Worm (Caenorhabditis elegans) whole organism, late embryonic: ENCODE measurements around the gene dpy-18.

Source experiments
- C08G9.2 ChIP-seq: sonication (generic microtip); optimal IDR thresholded peaks from 2 replicates; lab custom pipeline; 2016; ENCODE audit warnings: mild to moderate bottlenecking, missing genetic modification characterization, moderate library complexity, missing compliant biosample characterization
- C38D4.7 ChIP-seq: fragments of 200-800 bp; sonication (Bioruptor generic); optimal IDR thresholded peaks from 2 replicates; lab custom pipeline; 2018; ENCODE audit warnings: mild to moderate bottlenecking, missing genetic modification characterization, moderate library complexity, missing compliant biosample characterization
- K02D7.2 ChIP-seq: sonication (generic microtip); optimal IDR thresholded peaks from 2 replicates; lab custom pipeline; 2017; ENCODE audit warnings: mild to moderate bottlenecking, missing genetic modification characterization, missing compliant biosample characterization
- T23F11.4 ChIP-seq: fragments of 200-800 bp; sonication (Bioruptor generic); optimal IDR thresholded peaks from 2 replicates; lab custom pipeline; 2018; ENCODE audit warnings: mild to moderate bottlenecking, missing genetic modification characterization, missing compliant biosample characterization
- Y22D7AL.16 ChIP-seq: sonication (generic microtip); optimal IDR thresholded peaks from 2 replicates; lab custom pipeline; 2016; ENCODE audit warnings: missing genetic modification characterization, missing compliant biosample characterization
- ahr-1 ChIP-seq: sonication (generic microtip); optimal IDR thresholded peaks from 2 replicates; lab custom pipeline; 2016; ENCODE audit warnings: missing genetic modification characterization, missing compliant biosample characterization
- ama-1 ChIP-seq: fragments of 150-350 bp; optimal IDR thresholded peaks from 2 replicates; lab custom pipeline; 2014
- ceh-19 ChIP-seq: fragments of 200-800 bp; sonication (Bioruptor generic); optimal IDR thresholded peaks from 2 replicates; lab custom pipeline; 2018; ENCODE audit warnings: mild to moderate bottlenecking, missing genetic modification characterization, missing compliant biosample characterization
- ceh-22 ChIP-seq: sonication (generic microtip); optimal IDR thresholded peaks from 2 replicates; lab custom pipeline; 2017; ENCODE audit warnings: missing biosample characterization, missing genetic modification characterization
- ceh-24 ChIP-seq: sonication (generic microtip); optimal IDR thresholded peaks from 2 replicates; lab custom pipeline; 2016; ENCODE audit warnings: mild to moderate bottlenecking, missing genetic modification characterization, missing compliant biosample characterization
- ceh-30 ChIP-seq: fragments of 150-350 bp; optimal IDR thresholded peaks from 2 replicates; lab custom pipeline; 2014; ENCODE audit warnings: missing biosample characterization, missing genetic modification characterization
- ceh-31 ChIP-seq: sonication (generic microtip); optimal IDR thresholded peaks from 2 replicates; lab custom pipeline; 2016; ENCODE audit warnings: missing genetic modification characterization, missing compliant biosample characterization
- ceh-34 ChIP-seq: sonication (generic microtip); optimal IDR thresholded peaks from 2 replicates; lab custom pipeline; 2016; ENCODE audit warnings: mild to moderate bottlenecking, missing genetic modification characterization, missing compliant biosample characterization
- ceh-48 ChIP-seq: sonication (generic microtip); optimal IDR thresholded peaks from 2 replicates; lab custom pipeline; 2016; ENCODE audit warnings: missing genetic modification characterization, inconsistent platforms, missing compliant biosample characterization
- ceh-6 ChIP-seq: fragments of 200-800 bp; sonication (Bioruptor generic); optimal IDR thresholded peaks from 2 replicates; lab custom pipeline; 2018; ENCODE audit warnings: mild to moderate bottlenecking, missing genetic modification characterization, missing compliant biosample characterization
- ceh-9 ChIP-seq: sonication (generic microtip); optimal IDR thresholded peaks from 2 replicates; lab custom pipeline; 2016; ENCODE audit warnings: mild to moderate bottlenecking, missing genetic modification characterization, inconsistent platforms, missing compliant biosample characterization
- che-1 ChIP-seq: sonication (generic microtip); optimal IDR thresholded peaks from 2 replicates; lab custom pipeline; 2016; ENCODE audit warnings: mild to moderate bottlenecking, missing genetic modification characterization, missing compliant biosample characterization
- dve-1 ChIP-seq: sonication (generic microtip); optimal IDR thresholded peaks from 2 replicates; lab custom pipeline; 2017; ENCODE audit warnings: antibody characterized with exemption, mild to moderate bottlenecking, missing genetic modification characterization, missing compliant biosample characterization
- elt-2 ChIP-seq: sonication (generic microtip); optimal IDR thresholded peaks from 2 replicates; lab custom pipeline; 2016; ENCODE audit warnings: missing genetic modification reagents, missing genetic modification characterization, missing compliant biosample characterization
- ets-4 ChIP-seq: sonication (generic microtip); optimal IDR thresholded peaks from 2 replicates; lab custom pipeline; 2016; ENCODE audit warnings: missing genetic modification characterization, missing compliant biosample characterization
- eyg-1 ChIP-seq: sonication (generic microtip); optimal IDR thresholded peaks from 2 replicates; lab custom pipeline; 2016; ENCODE audit warnings: missing genotype, missing genetic modification characterization, missing compliant biosample characterization
- fax-1 ChIP-seq: sonication (generic microtip); optimal IDR thresholded peaks from 2 replicates; lab custom pipeline; 2016; ENCODE audit warnings: missing genotype, missing genetic modification characterization, missing compliant biosample characterization
- fkh-10 ChIP-seq: fragments of 150-350 bp; optimal IDR thresholded peaks from 2 replicates; lab custom pipeline; 2014; ENCODE audit warnings: missing biosample characterization, missing genetic modification reagents, missing genetic modification characterization
- hlh-15 ChIP-seq: sonication (generic microtip); optimal IDR thresholded peaks from 2 replicates; lab custom pipeline; 2016; ENCODE audit warnings: missing genetic modification characterization, missing compliant biosample characterization
- hlh-6 ChIP-seq: sonication (generic microtip); optimal IDR thresholded peaks from 2 replicates; lab custom pipeline; 2016; ENCODE audit warnings: missing genotype, missing genetic modification characterization, missing compliant biosample characterization
- hlh-8 ChIP-seq: sonication (generic microtip); optimal IDR thresholded peaks from 2 replicates; lab custom pipeline; 2016; ENCODE audit warnings: missing genotype, missing genetic modification characterization, missing compliant biosample characterization
- lim-6 ChIP-seq: sonication (generic microtip); optimal IDR thresholded peaks from 2 replicates; lab custom pipeline; 2016; ENCODE audit warnings: missing genetic modification characterization, missing compliant biosample characterization
- madf-2 ChIP-seq: sonication (generic microtip); optimal IDR thresholded peaks from 2 replicates; lab custom pipeline; 2017; ENCODE audit warnings: missing genetic modification characterization, missing compliant biosample characterization
- mec-3 ChIP-seq: sonication (generic microtip); optimal IDR thresholded peaks from 2 replicates; lab custom pipeline; 2016; ENCODE audit warnings: borderline replicate concordance, missing genetic modification characterization, missing compliant biosample characterization
- odd-2 ChIP-seq: sonication (generic microtip); optimal IDR thresholded peaks from 2 replicates; lab custom pipeline; 2017; ENCODE audit warnings: antibody characterized with exemption, mild to moderate bottlenecking, missing genetic modification characterization, missing compliant biosample characterization
- pat-9 ChIP-seq: fragments of 200-800 bp; sonication (Bioruptor generic); optimal IDR thresholded peaks from 2 replicates; lab custom pipeline; 2018; ENCODE audit warnings: mild to moderate bottlenecking, missing genetic modification characterization, moderate library complexity, missing compliant biosample characterization
- pax-1 ChIP-seq: fragments of 150-350 bp; optimal IDR thresholded peaks from 2 replicates; lab custom pipeline; 2014; ENCODE audit warnings: missing biosample characterization, missing genetic modification characterization
- rnt-1 ChIP-seq: sonication (generic microtip); optimal IDR thresholded peaks from 2 replicates; lab custom pipeline; 2016; ENCODE audit warnings: missing genetic modification characterization, missing compliant biosample characterization
- sdc-2 ChIP-seq: sonication (generic microtip); optimal IDR thresholded peaks from 2 replicates; lab custom pipeline; 2016; ENCODE audit warnings: missing genotype, missing genetic modification characterization, missing compliant biosample characterization
- ttx-3 ChIP-seq: sonication (generic microtip); optimal IDR thresholded peaks from 2 replicates; lab custom pipeline; 2016; ENCODE audit warnings: missing genetic modification reagents, missing genetic modification characterization, missing compliant biosample characterization
- unc-3 ChIP-seq, 2 experiments: fragments of 200-800 bp in 1 of 2; sonication (Bioruptor generic) in 1 of 2; sonication (generic microtip) in 1 of 2; conservative IDR thresholded peaks in 1 of 2; optimal IDR thresholded peaks in 1 of 2; 2 replicates each; pipeline versions ENCODE4 v1.3.6 to Lab custom; 2016 to 2022; ENCODE audit warnings: missing compliant biosample characterization in 2 of 2, missing genetic modification characterization in 2 of 2, missing genetic modification reagents in 1 of 2
- unc-42 ChIP-seq: sonication (generic microtip); optimal IDR thresholded peaks from 2 replicates; lab custom pipeline; 2016; ENCODE audit warnings: missing genotype, missing genetic modification characterization, missing compliant biosample characterization
- unc-86 ChIP-seq: sonication (generic microtip); optimal IDR thresholded peaks from 2 replicates; lab custom pipeline; 2016; ENCODE audit warnings: missing genetic modification characterization, missing compliant biosample characterization
- zip-5 ChIP-seq: sonication (generic microtip); optimal IDR thresholded peaks from 2 replicates; lab custom pipeline; 2016; ENCODE audit warnings: missing genetic modification characterization, missing compliant biosample characterization

The dpy-18 gene

ce11 chrIII:11397499-11397898 lies 19.7 kb upstream of the dpy-18 start, which contains the start of gene Y47D3B.3:
TSS of gene Y47D3B.3 (plus strand) at chrIII:11397799.
- no peak for TF ChIP-seq lim-6
- TF ChIP-seq unc-42 (tag; lab: Kevin White, UChicago) = no peak
- no peak for TF ChIP-seq ceh-31
- no peak for TF ChIP-seq ceh-22 (tag; lab: Kevin White, UChicago)
- TF ChIP-seq madf-2 = no peak
- TF ChIP-seq Y22D7AL.16 (tag; lab: Kevin White, UChicago) = no peak
- no peak for TF ChIP-seq ceh-24 (tag; lab: Kevin White, UChicago)
- no peak for TF ChIP-seq pax-1 (tag; lab: Kevin White, UChicago)
- no peak for TF ChIP-seq ceh-34
- no peak for TF ChIP-seq zip-5 (tag; lab: Kevin White, UChicago)
- no peak for TF ChIP-seq unc-3 (GFP tag; conservative IDR thresholded peaks at IDR 0.05; lab: Robert Waterston, UW)
- no peak for TF ChIP-seq unc-3 (tag; optimal IDR thresholded peaks at IDR 0.05; lab: Kevin White, UChicago)
- no peak for TF ChIP-seq ceh-19
- no peak for TF ChIP-seq ama-1 (lab: Kevin White, UChicago)
- no peak for TF ChIP-seq C38D4.7
- no peak for TF ChIP-seq eyg-1 (tag; lab: Kevin White, UChicago)
- TF ChIP-seq sdc-2 (tag; lab: Kevin White, UChicago) = no peak

- TF ChIP-seq che-1 (tag; lab: Kevin White, UChicago) = no peak
- no peak for TF ChIP-seq hlh-8
- no peak for TF ChIP-seq ceh-19
- TF ChIP-seq pat-9 (tag; lab: Kevin White, UChicago) = no peak
- no peak for TF ChIP-seq fax-1
- TF ChIP-seq hlh-15 (tag; lab: Kevin White, UChicago) = no peak
- TF ChIP-seq T23F11.4 (GFP tag; lab: Kevin White, UChicago) = no peak
- TF ChIP-seq unc-86 = no peak
- TF ChIP-seq ceh-6 = no peak
- TF ChIP-seq, all 69 proteins: peak for 0
Observed at ce11 chrIII:11393162-11393561, 15.4 kb upstream of the dpy-18 start, which contains the start of gene nlp-21. TSS of gene nlp-21 (minus strand) at chrIII:11393262.

- TF ChIP-seq dve-1 (tag; lab: Kevin White, UChicago) (peak; percentile 85), ceh-9 (no peak)
Observed at ce11 chrIII:11392740-11393139, 15.0 kb upstream of the dpy-18 start.

- TF ChIP-seq unc-42 (tag; lab: Kevin White, UChicago) (peak; percentile 67), ahr-1 (tag; lab: Kevin White, UChicago) (no peak), C08G9.2 (tag; lab: Kevin White, UChicago) (no peak), ceh-30 (no peak)
Observed at ce11 chrIII:11391601-11392520, 14.1 kb upstream of the dpy-18 start.

- TF ChIP-seq unc-42 (tag; lab: Kevin White, UChicago) = peak; percentile 59
- no peak for TF ChIP-seq odd-2 (tag; lab: Kevin White, UChicago)
- TF ChIP-seq, all 69 proteins: peak for 1
Observed at ce11 chrIII:11390832-11391231, 13.1 kb upstream of the dpy-18 start.

- no peak for TF ChIP-seq fax-1
- TF ChIP-seq K02D7.2 (tag; lab: Kevin White, UChicago) = no peak
- TF ChIP-seq mec-3 (tag; lab: Kevin White, UChicago) = no peak
- TF ChIP-seq fkh-10 (GFP tag; lab: Kevin White, UChicago) = no peak
- TF ChIP-seq pax-1 (tag; lab: Kevin White, UChicago) = no peak
- no peak for TF ChIP-seq ttx-3 (tag; lab: Kevin White, UChicago)
- TF ChIP-seq elt-2 (tag; lab: Kevin White, UChicago) = no peak
- no peak for TF ChIP-seq ceh-9
- TF ChIP-seq pat-9 (tag; lab: Kevin White, UChicago) = no peak
- no peak for TF ChIP-seq hlh-6 (tag; lab: Kevin White, UChicago)
- no peak for TF ChIP-seq dve-1 (tag; lab: Kevin White, UChicago)
- no peak for TF ChIP-seq rnt-1 (tag; lab: Kevin White, UChicago)
- no peak for TF ChIP-seq hlh-8
- TF ChIP-seq ets-4 (tag; lab: Kevin White, UChicago) = no peak
- no peak for TF ChIP-seq ceh-48
- no peak for TF ChIP-seq unc-86
Observed at ce11 chrIII:11389384-11389783, 11.6 kb upstream of the dpy-18 start.
